Worm (Caenorhabditis elegans) whole organism, late embryonic: ENCODE data around the gene ubq-2.

Experiments
- Y22D7AL.16 ChIP-seq: sonication (generic microtip); optimal IDR thresholded peaks from 2 replicates; lab custom pipeline; 2016; ENCODE audit warnings: missing genetic modification characterization, missing compliant biosample characterization
- ceh-14 ChIP-seq: sonication (generic microtip); optimal IDR thresholded peaks from 2 replicates; lab custom pipeline; 2016; ENCODE audit warnings: missing genotype, missing genetic modification characterization, missing compliant biosample characterization
- che-1 ChIP-seq: sonication (generic microtip); optimal IDR thresholded peaks from 2 replicates; lab custom pipeline; 2016; ENCODE audit warnings: mild to moderate bottlenecking, missing genetic modification characterization, missing compliant biosample characterization
- dmd-4 ChIP-seq: sonication (generic microtip); optimal IDR thresholded peaks from 2 replicates; lab custom pipeline; 2016; ENCODE audit warnings: borderline replicate concordance, missing genetic modification characterization, missing compliant biosample characterization
- lin-11 ChIP-seq: fragments of 200-800 bp; sonication (Bioruptor generic); optimal IDR thresholded peaks from 2 replicates; lab custom pipeline; 2018; ENCODE audit warnings: mild to moderate bottlenecking, missing genetic modification characterization, missing compliant biosample characterization
- mec-3 ChIP-seq: sonication (generic microtip); optimal IDR thresholded peaks from 2 replicates; lab custom pipeline; 2016; ENCODE audit warnings: borderline replicate concordance, missing genetic modification characterization, missing compliant biosample characterization
- nfya-1 ChIP-seq: sonication (generic microtip); optimal IDR thresholded peaks from 2 replicates; lab custom pipeline; 2017; ENCODE audit warnings: missing genetic modification characterization, mild to moderate bottlenecking, missing compliant biosample characterization, antibody characterized with exemption, moderate library complexity
- npax-4 ChIP-seq: sonication (generic microtip); optimal IDR thresholded peaks from 2 replicates; lab custom pipeline; 2016; ENCODE audit warnings: missing genetic modification characterization, missing compliant biosample characterization
- unc-3 ChIP-seq, 2 experiments: fragments of 200-800 bp in 1 of 2; sonication (Bioruptor generic) in 1 of 2; sonication (generic microtip) in 1 of 2; conservative IDR thresholded peaks in 1 of 2; optimal IDR thresholded peaks in 1 of 2; 2 replicates each; pipeline versions ENCODE4 v1.3.6 to Lab custom; 2016 to 2022; ENCODE audit warnings: missing compliant biosample characterization in 2 of 2, missing genetic modification characterization in 2 of 2, missing genetic modification reagents in 1 of 2

DNA sequence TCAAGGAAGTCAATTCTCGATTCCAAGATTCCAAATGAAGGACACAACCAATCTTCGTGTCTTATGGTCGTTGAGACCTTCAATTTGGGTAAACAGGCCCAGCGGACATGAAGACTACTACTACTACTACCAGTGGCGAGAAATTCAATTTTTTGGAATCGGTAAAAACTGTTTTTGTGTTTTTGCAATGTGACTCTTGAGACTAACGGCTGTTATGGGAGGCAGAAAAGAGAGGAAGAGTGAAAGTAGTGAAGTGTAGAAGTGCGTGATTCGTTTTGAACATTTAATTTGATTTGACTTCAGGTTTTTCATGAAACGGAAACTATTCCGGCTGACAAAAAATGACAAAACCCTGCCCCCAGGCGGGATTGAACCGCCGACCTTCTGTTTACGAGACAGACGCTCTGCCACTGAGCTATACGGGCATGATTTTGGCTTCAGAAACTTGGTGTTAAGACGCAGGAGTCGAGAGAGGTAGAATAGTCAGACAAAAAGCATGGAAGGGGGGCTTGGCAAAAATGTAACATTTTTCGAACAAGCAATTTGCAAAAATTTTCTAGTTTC is 37.5 kb upstream of the ubq-2 start:
- TF ChIP-seq ceh-14 (tag; lab: Kevin White, UChicago) (no peak), nfya-1 (tag; lab: Kevin White, UChicago) (no peak), mec-3 (tag; lab: Kevin White, UChicago) (no peak), Y22D7AL.16 (tag; lab: Kevin White, UChicago) (no peak), lin-11 (tag; lab: Kevin White, UChicago) (no peak), che-1 (tag; lab: Kevin White, UChicago) (no peak), npax-4 (no peak), dmd-4 (tag; lab: Kevin White, UChicago) (no peak), unc-3 (GFP tag; conservative IDR thresholded peaks at IDR 0.05; lab: Robert Waterston, UW) (no peak), unc-3 (tag; optimal IDR thresholded peaks at IDR 0.05; lab: Kevin White, UChicago) (no peak)
